Fruit fly (Drosophila melanogaster): ENCODE measurements around the gene Gr10a.

The Gr10a gene

dm6 chrX:11391364-11391915 lies 25.8 kb downstream of the Gr10a start (continued):
- TF ChIP-seq exex (tag; optimal IDR thresholded peaks at IDR 0.05) (no peak), CG6272 (GFP tag; IDR thresholded peaks at IDR 0.05) (0 out of 2 replicates have a peak, but pooled peaks have one; percentile 44), pan (optimal IDR thresholded peaks at IDR 0.05) (no peak), pan (GFP tag; optimal IDR thresholded peaks at IDR 0.05 in 1 of 2, IDR thresholded peaks at IDR 0.05 in 1 of 2) (peak in 1 of 2 experiments; percentile 76), HLH4C (GFP tag; IDR thresholded peaks at IDR 0.05; ENCODE audit: partially characterized antibody) (no peak), gsb-n (tag; optimal IDR thresholded peaks at IDR 0.05) (no peak), CG16815 (GFP tag; optimal IDR thresholded peaks at IDR 0.05) (no peak), klu (GFP tag; IDR thresholded peaks at IDR 0.05) (peak; percentile 18; the same call in 1 of the 2 replicates), CG11398 (GFP tag; optimal IDR thresholded peaks at IDR 0.05) (no peak), CG15011 (GFP tag; optimal IDR thresholded peaks at IDR 0.05) (peak; percentile 14), Rx (GFP tag; IDR thresholded peaks at IDR 0.05) (peak; percentile 68), ara (GFP tag; IDR thresholded peaks at IDR 0.05) (no peak), unpg (GFP tag; optimal IDR thresholded peaks at IDR 0.05) (peak; percentile 57), CG32532 (GFP tag; IDR thresholded peaks at IDR 0.05) (peak; percentile 80), Blimp-1 (GFP tag; optimal IDR thresholded peaks at IDR 0.05) (no peak), Hand (GFP tag; optimal IDR thresholded peaks at IDR 0.05) (no peak), CG1647 (GFP tag; optimal IDR thresholded peaks at IDR 0.05) (no peak), Dip3 (GFP tag; optimal IDR thresholded peaks at IDR 0.05) (peak; percentile 19), Dll (GFP tag; IDR thresholded peaks at IDR 0.05; ENCODE audit: partially characterized antibody) (no peak), Ets65A (GFP tag) (peak; percentile 94), Neu2 (GFP tag; optimal IDR thresholded peaks at IDR 0.05; ENCODE audit: borderline replicate concordance) (no peak), CG10959 (GFP tag; IDR thresholded peaks at IDR 0.05) (no peak), disco-r (GFP tag; optimal IDR thresholded peaks at IDR 0.05) (no peak), Trl (optimal IDR thresholded peaks at IDR 0.05) (no peak), Trl (GFP tag; optimal IDR thresholded peaks at IDR 0.05) (peak; percentile 1), CG8765 (GFP tag; IDR thresholded peaks at IDR 0.05) (no peak), gsb (GFP tag; IDR thresholded peaks at IDR 0.05) (no peak), CG6791 (GFP tag; IDR thresholded peaks at IDR 0.05; ENCODE audit: partially characterized antibody) (no peak), croc (GFP tag; conservative IDR thresholded peaks at IDR 0.05) (no peak), tio (GFP tag; optimal IDR thresholded peaks at IDR 0.05) (no peak), CG12219 (GFP tag; optimal IDR thresholded peaks at IDR 0.05) (peak; percentile 24), prd (optimal IDR thresholded peaks at IDR 0.05) (no peak), prd (GFP tag; IDR thresholded peaks at IDR 0.05) (peak; percentile 49; the same call in 2 of the 3 replicates), sc (optimal IDR thresholded peaks at IDR 0.05) (no peak), sc (GFP tag; optimal IDR thresholded peaks at IDR 0.05) (no peak), CG11504 (tag; optimal IDR thresholded peaks at IDR 0.05) (no peak), HLH3B (GFP tag; IDR thresholded peaks at IDR 0.05) (peak; percentile 44; the same call in 1 of the 2 replicates), CG7839 (tag; optimal IDR thresholded peaks at IDR 0.05) (peak; percentile 42), TFAM (GFP tag; optimal IDR thresholded peaks at IDR 0.05) (no peak), CG6813 (GFP tag; optimal IDR thresholded peaks at IDR 0.05) (no peak), usp (GFP tag; optimal IDR thresholded peaks at IDR 0.05) (no peak), Atf3 (GFP tag; optimal IDR thresholded peaks at IDR 0.05) (no peak), Hmr (GFP tag; optimal IDR thresholded peaks at IDR 0.05) (no peak), CG12769 (tag; optimal IDR thresholded peaks at IDR 0.05) (peak; percentile 53), ac (GFP tag; optimal IDR thresholded peaks at IDR 0.05) (no peak), CG11695 (GFP tag; IDR thresholded peaks at IDR 0.05) (peak; percentile 54; the same call in 2 of the 3 replicates), CG17328 (GFP tag; IDR thresholded peaks at IDR 0.05) (peak; percentile 45; the same call in 1 of the 2 replicates), CG11560 (tag; IDR thresholded peaks at IDR 0.05) (peak; percentile 46; the same call in 1 of the 3 replicates), Bgb (GFP tag; IDR thresholded peaks at IDR 0.05; ENCODE audit: partially characterized antibody) (no peak), sr (GFP tag; IDR thresholded peaks at IDR 0.05) (peak; percentile 58; the same call in 2 of the 3 replicates), Gug (GFP tag; IDR thresholded peaks at IDR 0.05) (peak; percentile 63; the same call in 3 of the 4 replicates)
